Worm (Caenorhabditis elegans) whole organism, midembryonic: Measurements from ENCODE around the gene C41H7.9.

Experiments
- flt-1 ChIP-seq: fragments of 200-800 bp; sonication (Bioruptor generic); IDR thresholded peaks from 2 replicates; pipeline ENCODE4 v1.3.6; 2022; ENCODE audit warnings: missing genetic modification characterization, missing compliant biosample characterization
- med-1 ChIP-seq: sonication (generic microtip); optimal IDR thresholded peaks from 2 replicates; lab custom pipeline; 2017; ENCODE audit warnings: missing genetic modification characterization, mild to moderate bottlenecking, missing compliant biosample characterization, antibody characterized with exemption, missing genetic modification reagents; ENCODE audit not compliant: insufficient read depth
- ref-1 ChIP-seq: fragments of 200-800 bp; sonication (Bioruptor generic); conservative IDR thresholded peaks from 2 replicates; pipeline ENCODE4 v1.3.6; 2022; ENCODE audit warnings: missing genetic modification reagents, missing genetic modification characterization, missing compliant biosample characterization

- no peak for TF ChIP-seq flt-1
- TF ChIP-seq med-1 (GFP tag; lab: Kevin White, UChicago), result no peak
- no peak for TF ChIP-seq ref-1
These were observed 27.6 kb downstream of the C41H7.9 start for ce11 chrII:2984383-2984782.
